Fruit fly (Drosophila melanogaster) whole organism, embryonic: ENCODE data around the gene Fpgs1.
A peak's percentile ranks its signal among the peaks of the same experiment; 100 is the strongest.

Experiments
- CG1024 ChIP-seq: fragments of 200-800 bp; sonication (Bioruptor generic); IDR thresholded peaks from 2 replicates; pipeline ENCODE4 v1.3.6; 2022; ENCODE audit warnings: missing biosample characterization, missing genetic modification characterization
- CG10959 ChIP-seq: fragments of 200-800 bp; sonication (Bioruptor generic); IDR thresholded peaks from 2 replicates; pipeline ENCODE4 v1.3.6; 2022; ENCODE audit warnings: missing biosample characterization, missing genetic modification characterization
- CG10979 ChIP-seq: fragments of 200-800 bp; sonication (Bioruptor generic); optimal IDR thresholded peaks from 2 replicates; lab custom pipeline; 2018; ENCODE audit warnings: missing biosample characterization, mild to moderate bottlenecking, missing genetic modification characterization, moderate library complexity
- CG11504 ChIP-seq: fragments of 200-800 bp; sonication (Bioruptor generic); optimal IDR thresholded peaks from 3 replicates; lab custom pipeline; 2019; ENCODE audit warnings: missing biosample characterization, mild to moderate bottlenecking, missing genetic modification characterization, moderate library complexity
- CG12155 ChIP-seq: fragments of 200-800 bp; sonication (Bioruptor generic); optimal IDR thresholded peaks from 3 replicates; lab custom pipeline; 2016; ENCODE audit warnings: missing biosample characterization, missing genetic modification characterization
- CG15479 ChIP-seq: fragments of 200-800 bp; sonication (Bioruptor generic); optimal IDR thresholded peaks from 3 replicates; lab custom pipeline; 2019; ENCODE audit warnings: missing biosample characterization, mild to moderate bottlenecking, missing genetic modification characterization, moderate library complexity
- CG16779 ChIP-seq: fragments of 200-800 bp; sonication (Bioruptor generic); IDR thresholded peaks from 2 replicates; pipeline ENCODE4 v1.3.6; 2022; ENCODE audit warnings: missing biosample characterization, missing genetic modification characterization
- CG17186 ChIP-seq: fragments of 200-800 bp; sonication (Bioruptor generic); optimal IDR thresholded peaks from 3 replicates; lab custom pipeline; 2017; ENCODE audit warnings: missing biosample characterization, missing genetic modification reagents, missing genetic modification characterization
- CG17359 ChIP-seq: fragments of 200-800 bp; sonication (Bioruptor generic); optimal IDR thresholded peaks from 3 replicates; lab custom pipeline; 2018; ENCODE audit warnings: missing biosample characterization, mild to moderate bottlenecking, missing genetic modification characterization, moderate library complexity
- CG30403 ChIP-seq: fragments of 200-800 bp; sonication (Bioruptor generic); optimal IDR thresholded peaks from 3 replicates; lab custom pipeline; 2016; ENCODE audit warnings: missing biosample characterization, missing genetic modification characterization
- CG32532 ChIP-seq: fragments of 200-800 bp; sonication (Bioruptor generic); IDR thresholded peaks from 2 replicates; pipeline ENCODE4 v1.3.6; 2022; ENCODE audit warnings: missing biosample characterization, missing genetic modification characterization
- CG34224 ChIP-seq: fragments of 200-800 bp; sonication (Bioruptor generic); IDR thresholded peaks from 3 replicates; pipeline ENCODE4 v1.3.6; 2022; ENCODE audit warnings: missing biosample characterization, missing genetic modification characterization; ENCODE audit not compliant: partially characterized antibody
- CG43689 ChIP-seq: fragments of 200-800 bp; sonication (Bioruptor generic); IDR thresholded peaks from 2 replicates; pipeline ENCODE4 v1.3.6; 2022; ENCODE audit warnings: missing biosample characterization, missing genetic modification characterization
- CG7271 ChIP-seq: fragments of 200-800 bp; sonication (Bioruptor generic); optimal IDR thresholded peaks from 2 replicates; lab custom pipeline; 2018; ENCODE audit warnings: missing biosample characterization, mild to moderate bottlenecking, missing genetic modification characterization, moderate library complexity
- Dll ChIP-seq: fragments of 200-800 bp; sonication (Bioruptor generic); IDR thresholded peaks from 4 replicates; pipeline ENCODE4 v1.3.6; 2022; ENCODE audit warnings: missing biosample characterization, missing genetic modification characterization; ENCODE audit not compliant: partially characterized antibody
- Elba2 ChIP-seq: fragments of 200-800 bp; sonication (Bioruptor generic); optimal IDR thresholded peaks from 3 replicates; lab custom pipeline; 2016; ENCODE audit warnings: missing biosample characterization, missing genetic modification characterization
- Gug ChIP-seq: fragments of 200-800 bp; sonication (Bioruptor generic); IDR thresholded peaks from 4 replicates; pipeline ENCODE4 v1.3.6; 2022; ENCODE audit warnings: missing biosample characterization, missing genetic modification characterization
- Lpt ChIP-seq: fragments of >200 bp; optimal IDR thresholded peaks from 2 replicates; lab custom pipeline; 2018; ENCODE audit warnings: missing biosample characterization, missing genetic modification characterization
- MBD-R2 ChIP-seq: fragments of 200-800 bp; sonication (Bioruptor generic); IDR thresholded peaks from 2 replicates; pipeline ENCODE4 v1.3.6; 2022; ENCODE audit warnings: missing biosample characterization, missing genetic modification characterization
- Med ChIP-seq: fragments of 200-800 bp; sonication (Bioruptor generic); peaks from one replicate; lab custom pipeline; 2016; ENCODE audit warnings: missing biosample characterization, missing genetic modification characterization, mild to moderate bottlenecking, inconsistent platforms, moderate library complexity
- Nf-YB ChIP-seq: fragments of 200-800 bp; sonication (Bioruptor generic); optimal IDR thresholded peaks from 3 replicates; lab custom pipeline; 2019; ENCODE audit warnings: missing biosample characterization, mild to moderate bottlenecking, missing genetic modification characterization, moderate library complexity
- NfI ChIP-seq: fragments of 200-800 bp; sonication (Bioruptor generic); optimal IDR thresholded peaks from 3 replicates; lab custom pipeline; 2018; ENCODE audit warnings: missing biosample characterization, mild to moderate bottlenecking, missing genetic modification characterization, moderate library complexity
- Pdp1 ChIP-seq, 2 experiments: fragments of 200-800 bp; sonication (Bioruptor generic); optimal IDR thresholded peaks; 3 replicates each; lab custom pipeline; 2016; ENCODE audit warnings: missing biosample characterization in 2 of 2, missing genetic modification characterization in 2 of 2, mild to moderate bottlenecking in 1 of 2, moderate library complexity in 1 of 2
- Sox102F ChIP-seq: fragments of 200-800 bp; sonication (Bioruptor generic); optimal IDR thresholded peaks from 2 replicates; lab custom pipeline; 2018; ENCODE audit warnings: missing biosample characterization, mild to moderate bottlenecking, missing genetic modification characterization, moderate library complexity
- Tbp ChIP-seq: fragments of >200 bp; optimal IDR thresholded peaks from 2 replicates; lab custom pipeline; 2018; ENCODE audit warnings: missing biosample characterization, missing genetic modification characterization
- YL-1 ChIP-seq: fragments of 200-800 bp; sonication (Bioruptor generic); optimal IDR thresholded peaks from 3 replicates; lab custom pipeline; 2017; ENCODE audit warnings: missing biosample characterization, mild to moderate bottlenecking, missing genetic modification characterization
- bigmax ChIP-seq: fragments of 200-800 bp; sonication (Bioruptor generic); optimal IDR thresholded peaks from 2 replicates; lab custom pipeline; 2018; ENCODE audit warnings: missing biosample characterization, mild to moderate bottlenecking, missing genetic modification characterization
- dmrt99B ChIP-seq: fragments of 200-800 bp; sonication (Bioruptor generic); optimal IDR thresholded peaks from 2 replicates; lab custom pipeline; 2018; ENCODE audit warnings: missing biosample characterization, mild to moderate bottlenecking, missing genetic modification characterization, moderate library complexity
- dpn ChIP-seq, 2 experiments: fragments of 200-800 bp; sonication (Bioruptor generic); optimal IDR thresholded peaks; 3 replicates each; lab custom pipeline; 2016; ENCODE audit warnings: missing biosample characterization in 2 of 2, missing genetic modification characterization in 2 of 2
- fd102C ChIP-seq: fragments of 200-800 bp; sonication (Bioruptor generic); optimal IDR thresholded peaks from 2 replicates; lab custom pipeline; 2018; ENCODE audit warnings: missing biosample characterization, mild to moderate bottlenecking, missing genetic modification characterization, moderate library complexity
- fd64A ChIP-seq: fragments of 200-800 bp; sonication (Bioruptor generic); optimal IDR thresholded peaks from 3 replicates; lab custom pipeline; 2018; ENCODE audit warnings: missing biosample characterization, mild to moderate bottlenecking, missing genetic modification characterization
- fd96Cb ChIP-seq: fragments of 200-800 bp; sonication (Bioruptor generic); optimal IDR thresholded peaks from 2 replicates; lab custom pipeline; 2018; ENCODE audit warnings: missing biosample characterization, mild to moderate bottlenecking, missing genetic modification characterization, moderate library complexity
- ftz-f1 ChIP-seq: fragments of 200-800 bp; sonication (Bioruptor generic); optimal IDR thresholded peaks from 2 replicates; lab custom pipeline; 2016; ENCODE audit warnings: missing biosample characterization, missing genetic modification characterization
- gfzf ChIP-seq: fragments of 200-800 bp; sonication (Bioruptor generic); optimal IDR thresholded peaks from 2 replicates; lab custom pipeline; 2016; ENCODE audit warnings: missing biosample characterization, mild to moderate bottlenecking, missing genetic modification characterization, moderate library complexity
- grn ChIP-seq: fragments of 200-800 bp; sonication (Bioruptor generic); optimal IDR thresholded peaks from 3 replicates; lab custom pipeline; 2017; ENCODE audit warnings: missing biosample characterization, missing genetic modification characterization
- gsb ChIP-seq: fragments of 200-800 bp; sonication (Bioruptor generic); IDR thresholded peaks from 2 replicates; pipeline ENCODE4 v1.3.6; 2022; ENCODE audit warnings: missing biosample characterization, missing genetic modification characterization
- ham ChIP-seq: fragments of 200-800 bp; sonication (Bioruptor generic); IDR thresholded peaks from 2 replicates; pipeline ENCODE4 v1.3.6; 2022; ENCODE audit warnings: missing biosample characterization, missing genetic modification characterization
- her ChIP-seq: fragments of 200-800 bp; sonication (Bioruptor generic); optimal IDR thresholded peaks from 2 replicates; lab custom pipeline; 2016; ENCODE audit warnings: missing biosample characterization, missing genetic modification characterization
- ken ChIP-seq: fragments of 200-800 bp; sonication (Bioruptor generic); IDR thresholded peaks from 3 replicates; pipeline ENCODE4 v1.3.6; 2022; ENCODE audit warnings: missing biosample characterization, missing genetic modification characterization
- knrl ChIP-seq: fragments of 200-800 bp; sonication (Bioruptor generic); IDR thresholded peaks from 3 replicates; pipeline ENCODE4 v1.3.6; 2022; ENCODE audit warnings: missing biosample characterization, missing genetic modification characterization; ENCODE audit not compliant: partially characterized antibody
- nom ChIP-seq: fragments of 200-800 bp; sonication (Bioruptor generic); optimal IDR thresholded peaks from 2 replicates; lab custom pipeline; 2017; ENCODE audit warnings: missing biosample characterization, missing genetic modification characterization, mild to moderate bottlenecking, moderate library complexity, missing genetic modification reagents
- pfk ChIP-seq: fragments of 200-800 bp; sonication (Bioruptor generic); optimal IDR thresholded peaks from 2 replicates; lab custom pipeline; 2018; ENCODE audit warnings: missing biosample characterization, mild to moderate bottlenecking, missing genetic modification characterization, moderate library complexity
- sens-2 ChIP-seq: fragments of 200-800 bp; sonication (Bioruptor generic); IDR thresholded peaks from 2 replicates; pipeline ENCODE4 v1.3.6; 2022; ENCODE audit warnings: missing biosample characterization, missing genetic modification characterization
- sima ChIP-seq: fragments of 200-800 bp; sonication (Bioruptor generic); optimal IDR thresholded peaks from 2 replicates; lab custom pipeline; 2016; ENCODE audit warnings: missing biosample characterization, missing genetic modification characterization
- so ChIP-seq: fragments of 200-800 bp; sonication (Bioruptor generic); IDR thresholded peaks from 3 replicates; pipeline ENCODE4 v1.3.6; 2022; ENCODE audit warnings: missing biosample characterization, missing genetic modification characterization
- stwl ChIP-seq: fragments of 200-800 bp; sonication (Bioruptor generic); optimal IDR thresholded peaks from 3 replicates; lab custom pipeline; 2018; ENCODE audit warnings: missing biosample characterization, mild to moderate bottlenecking, missing genetic modification characterization, moderate library complexity
- tgo ChIP-seq: fragments of 200-800 bp; sonication (Bioruptor generic); IDR thresholded peaks from 3 replicates; pipeline ENCODE4 v1.3.6; 2022; ENCODE audit warnings: missing biosample characterization, missing genetic modification characterization
- tin ChIP-seq: fragments of 200-800 bp; sonication (Bioruptor generic); optimal IDR thresholded peaks from 3 replicates; lab custom pipeline; 2016; ENCODE audit warnings: missing biosample characterization, missing genetic modification characterization
- tio ChIP-seq: fragments of 200-800 bp; sonication (Bioruptor generic); optimal IDR thresholded peaks from 2 replicates; lab custom pipeline; 2017; ENCODE audit warnings: missing biosample characterization, missing genetic modification characterization, inconsistent platforms

Fpgs1 gene

dm6 chrX:12600802-12601793, 10.6 kb upstream of the Fpgs1 start (continued):
- TF ChIP-seq YL-1 (GFP tag; lab: Kevin White, UChicago) (no peak), nom (GFP tag; lab: Kevin White, UChicago) (no peak), CG16779 (GFP tag; lab: Robert Waterston, UW) (no peak), Sox102F (GFP tag; lab: Kevin White, UChicago) (no peak), CG10979 (tag; lab: Kevin White, UChicago) (no peak), CG30403 (GFP tag; lab: Kevin White, UChicago) (no peak), her (GFP tag; lab: Kevin White, UChicago) (no peak), stwl (no peak), CG15479 (GFP tag; lab: Kevin White, UChicago) (peak; percentile 25), fd96Cb (tag; lab: Kevin White, UChicago) (no peak), fd102C (GFP tag; lab: Kevin White, UChicago) (no peak), CG11504 (tag; lab: Kevin White, UChicago) (no peak), dmrt99B (tag; lab: Kevin White, UChicago) (no peak), knrl (no peak), sens-2 (GFP tag; lab: Robert Waterston, UW) (no peak), CG17359 (tag; lab: Kevin White, UChicago) (no peak), Pdp1 (GFP tag; optimal IDR thresholded peaks at IDR 0.05; lab: Kevin White, UChicago) (peak in 1 of 2 experiments; percentile 38), grn (GFP tag; lab: Kevin White, UChicago) (no peak), CG12155 (no peak), sima (GFP tag; lab: Kevin White, UChicago) (no peak), ken (GFP tag; lab: Robert Waterston, UW) (no peak), Elba2 (GFP tag; lab: Kevin White, UChicago) (peak; percentile 75), pfk (GFP tag; lab: Kevin White, UChicago) (peak; percentile 97), Dll (GFP tag; lab: Robert Waterston, UW) (no peak), tin (GFP tag; lab: Kevin White, UChicago) (no peak), bigmax (GFP tag; lab: Kevin White, UChicago) (peak; percentile 32), Gug (GFP tag; lab: Robert Waterston, UW) (no peak), CG1024 (GFP tag; lab: Robert Waterston, UW) (no peak), CG17186 (GFP tag; lab: Kevin White, UChicago) (no peak), ham (GFP tag; lab: Robert Waterston, UW) (no peak), CG7271 (tag; lab: Kevin White, UChicago) (no peak), MBD-R2 (no peak; the same call in 1 of the 2 replicates), CG32532 (GFP tag; lab: Robert Waterston, UW) (no peak), CG43689 (GFP tag; lab: Robert Waterston, UW) (no peak), CG34224 (GFP tag; lab: Robert Waterston, UW) (no peak), gsb (no peak), Lpt (GFP tag; lab: Kevin White, UChicago) (no peak), Nf-YB (peak; percentile 82), NfI (no peak), so (no peak), CG10959 (GFP tag; lab: Robert Waterston, UW) (peak; percentile 54; the same call in 1 of the 2 replicates), fd64A (GFP tag; lab: Kevin White, UChicago) (no peak), Tbp (GFP tag; lab: Kevin White, UChicago) (no peak), ftz-f1 (GFP tag; lab: Kevin White, UChicago) (no peak), Med (peak; percentile 62), tgo (GFP tag; lab: Robert Waterston, UW) (no peak), gfzf (no peak), tio (no peak), dpn (GFP tag; optimal IDR thresholded peaks at IDR 0.05; lab: Kevin White, UChicago) (no peak)
